Worm (Caenorhabditis elegans): ENCODE data around the gene ugt-18.

DNA sequence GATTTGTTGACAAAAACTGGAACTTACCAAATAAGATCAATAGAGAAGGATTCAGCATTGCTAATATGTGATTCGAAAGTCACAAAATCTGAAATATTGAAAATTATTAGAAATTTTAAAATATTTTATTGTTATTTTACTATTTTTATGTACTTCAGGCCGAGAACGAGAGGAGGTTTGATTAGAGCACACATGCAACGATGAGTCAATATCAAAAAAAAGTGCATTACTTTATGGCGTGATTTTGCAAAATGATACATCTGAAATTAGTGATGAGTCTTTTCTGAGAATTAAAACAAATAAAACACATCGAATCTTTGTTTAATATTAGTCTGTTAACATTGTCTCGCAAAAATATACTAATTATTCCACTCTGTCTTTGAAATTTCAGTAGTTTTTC is 24.7 kb downstream of the ugt-18 start:
- TF ChIP-seq flt-1 (GFP tag; IDR thresholded peaks at IDR 0.05), result no peak
- TF ChIP-seq tab-1 (GFP tag; IDR thresholded peaks at IDR 0.05), result no peak
- no peak for TF ChIP-seq cog-1 (tag; optimal IDR thresholded peaks at IDR 0.05)
- no peak for TF ChIP-seq med-1 (GFP tag; optimal IDR thresholded peaks at IDR 0.05; ENCODE audit: insufficient read depth)
- TF ChIP-seq ref-1 (GFP tag; conservative IDR thresholded peaks at IDR 0.05), result no peak

All from whole organism, midembryonic.